Fruit fly (Drosophila melanogaster) whole organism, embryonic: ENCODE results near the gene CG43168.

ENCODE experiments used
- Asciz ChIP-seq: fragments of 200-800 bp; sonication (Bioruptor generic); optimal IDR thresholded peaks from 2 replicates; lab custom pipeline; 2017; ENCODE audit warnings: missing biosample characterization, mild to moderate bottlenecking, missing genetic modification characterization, missing genetic modification reagents
- B-H1 ChIP-seq: fragments of 200-800 bp; sonication (Bioruptor generic); IDR thresholded peaks from 3 replicates; pipeline ENCODE4 v1.3.6; 2022; ENCODE audit warnings: missing biosample characterization, missing genetic modification characterization
- C15 ChIP-seq: fragments of 200-800 bp; sonication (Bioruptor generic); IDR thresholded peaks from 3 replicates; pipeline ENCODE4 v1.3.6; 2022; ENCODE audit warnings: missing biosample characterization, missing genetic modification characterization
- CG10959 ChIP-seq: fragments of 200-800 bp; sonication (Bioruptor generic); IDR thresholded peaks from 2 replicates; pipeline ENCODE4 v1.3.6; 2022; ENCODE audit warnings: missing biosample characterization, missing genetic modification characterization
- CG14014 ChIP-seq: fragments of 200-800 bp; sonication (Bioruptor generic); IDR thresholded peaks from 2 replicates; pipeline ENCODE4 v1.3.6; 2022; ENCODE audit warnings: missing biosample characterization, missing genetic modification characterization
- CG16779 ChIP-seq: fragments of 200-800 bp; sonication (Bioruptor generic); IDR thresholded peaks from 2 replicates; pipeline ENCODE4 v1.3.6; 2022; ENCODE audit warnings: missing biosample characterization, missing genetic modification characterization
- CG18476 ChIP-seq: fragments of 200-800 bp; sonication (Bioruptor generic); optimal IDR thresholded peaks from 2 replicates; lab custom pipeline; 2016; ENCODE audit warnings: missing biosample characterization, mild to moderate bottlenecking, missing genetic modification characterization
- CG18764 ChIP-seq: fragments of 200-800 bp; sonication (Bioruptor generic); optimal IDR thresholded peaks from 3 replicates; lab custom pipeline; 2016; ENCODE audit warnings: missing biosample characterization, missing genetic modification characterization
- CG2875 ChIP-seq: fragments of 200-800 bp; sonication (Bioruptor generic); optimal IDR thresholded peaks from 2 replicates; lab custom pipeline; 2017; ENCODE audit warnings: missing biosample characterization, mild to moderate bottlenecking, missing genetic modification characterization, missing genetic modification reagents
- CG30020 ChIP-seq: fragments of 200-800 bp; optimal IDR thresholded peaks from 2 replicates; lab custom pipeline; 2019; ENCODE audit warnings: missing biosample characterization, mild to moderate bottlenecking, missing genetic modification characterization, moderate library complexity
- CG33557 ChIP-seq: fragments of 200-800 bp; sonication (Bioruptor generic); optimal IDR thresholded peaks from 2 replicates; lab custom pipeline; 2019; ENCODE audit warnings: missing biosample characterization, mild to moderate bottlenecking, missing genetic modification characterization, moderate library complexity
- CG3838 ChIP-seq: fragments of 200-800 bp; sonication (Bioruptor generic); optimal IDR thresholded peaks from 3 replicates; lab custom pipeline; 2016; ENCODE audit warnings: missing biosample characterization, missing genetic modification characterization
- CG4328 ChIP-seq: fragments of 200-800 bp; sonication (Bioruptor generic); optimal IDR thresholded peaks from 3 replicates; lab custom pipeline; 2017; ENCODE audit warnings: missing biosample characterization, missing genetic modification reagents, missing genetic modification characterization
- CG4854 ChIP-seq: fragments of 200-800 bp; sonication (Bioruptor generic); optimal IDR thresholded peaks from 2 replicates; lab custom pipeline; 2016; ENCODE audit warnings: missing biosample characterization, missing genetic modification characterization, inconsistent platforms
- CG7963 ChIP-seq: fragments of 200-800 bp; sonication (Bioruptor generic); IDR thresholded peaks from 3 replicates; pipeline ENCODE4 v1.3.6; 2022; ENCODE audit warnings: missing biosample characterization, missing genetic modification characterization; ENCODE audit not compliant: partially characterized antibody
- D ChIP-seq, 2 experiments: fragments of 200-800 bp in 1 of 2; fragments of >200 bp in 1 of 2; sonication (Bioruptor generic) in 1 of 2; optimal IDR thresholded peaks; 2 replicates in 1 of 2; 3 replicates in 1 of 2; lab custom pipeline; 2017; ENCODE audit warnings: mild to moderate bottlenecking in 1 of 2, missing biosample characterization in 1 of 2, missing genetic modification characterization in 1 of 2, missing genetic modification reagents in 1 of 2
- Doc2 ChIP-seq: fragments of 200-800 bp; sonication (Bioruptor generic); IDR thresholded peaks from 2 replicates; pipeline ENCODE4 v1.3.6; 2022; ENCODE audit warnings: missing biosample characterization, missing genetic modification characterization
- Fer3 ChIP-seq: fragments of 200-800 bp; sonication (Bioruptor generic); optimal IDR thresholded peaks from 2 replicates; lab custom pipeline; 2018; ENCODE audit warnings: missing biosample characterization, mild to moderate bottlenecking, missing genetic modification characterization, moderate library complexity
- HLH3B ChIP-seq: fragments of 200-800 bp; sonication (Bioruptor generic); IDR thresholded peaks from 2 replicates; pipeline ENCODE4 v1.3.6; 2022; ENCODE audit warnings: missing biosample characterization, missing genetic modification characterization
- HLH4C ChIP-seq: fragments of 200-800 bp; sonication (Bioruptor generic); IDR thresholded peaks from 3 replicates; pipeline ENCODE4 v1.3.6; 2022; ENCODE audit warnings: missing biosample characterization, missing genetic modification characterization; ENCODE audit not compliant: partially characterized antibody
- Hand ChIP-seq: fragments of 200-800 bp; sonication (Bioruptor generic); optimal IDR thresholded peaks from 2 replicates; lab custom pipeline; 2017; ENCODE audit warnings: mild to moderate bottlenecking, missing biosample characterization, missing genetic modification reagents, missing genetic modification characterization
- HmgZ ChIP-seq: fragments of 200-800 bp; sonication (Bioruptor generic); optimal IDR thresholded peaks from 2 replicates; lab custom pipeline; 2018; ENCODE audit warnings: missing biosample characterization, mild to moderate bottlenecking, missing genetic modification characterization
- NC2β ChIP-seq: fragments of 200-800 bp; sonication (Bioruptor generic); optimal IDR thresholded peaks from 2 replicates; lab custom pipeline; 2016; ENCODE audit warnings: missing biosample characterization, missing genetic modification characterization
- NFAT ChIP-seq: fragments of 200-800 bp; sonication (Bioruptor generic); IDR thresholded peaks from 2 replicates; pipeline ENCODE4 v1.3.6; 2022; ENCODE audit warnings: missing biosample characterization, missing genetic modification characterization
- Oli ChIP-seq: fragments of 200-800 bp; sonication (Bioruptor generic); optimal IDR thresholded peaks from 2 replicates; lab custom pipeline; 2018; ENCODE audit warnings: missing biosample characterization, mild to moderate bottlenecking, missing genetic modification characterization, moderate library complexity
- Ptx1 ChIP-seq: fragments of 200-800 bp; sonication (Bioruptor generic); IDR thresholded peaks from 2 replicates; pipeline ENCODE4 v1.3.6; 2022; ENCODE audit warnings: missing biosample characterization, missing genetic modification characterization
- Spps ChIP-seq: fragments of 200-800 bp; sonication (Bioruptor generic); optimal IDR thresholded peaks from 2 replicates; lab custom pipeline; 2018; ENCODE audit warnings: missing biosample characterization, mild to moderate bottlenecking, missing genetic modification characterization
- Ssrp ChIP-seq: fragments of 200-800 bp; sonication (Bioruptor generic); optimal IDR thresholded peaks from 2 replicates; lab custom pipeline; 2018; ENCODE audit warnings: missing biosample characterization, mild to moderate bottlenecking, missing genetic modification characterization, moderate library complexity
- ac ChIP-seq: fragments of 200-800 bp; sonication (Bioruptor generic); optimal IDR thresholded peaks from 3 replicates; lab custom pipeline; 2017; ENCODE audit warnings: missing biosample characterization, mild to moderate bottlenecking, missing genetic modification characterization
- cas ChIP-seq: fragments of 200-800 bp; sonication (Bioruptor generic); IDR thresholded peaks from 2 replicates; pipeline ENCODE4 v1.3.6; 2022; ENCODE audit warnings: missing biosample characterization, missing genetic modification characterization
- caup ChIP-seq: fragments of 200-800 bp; sonication (Bioruptor generic); optimal IDR thresholded peaks from 3 replicates; lab custom pipeline; 2017; ENCODE audit warnings: missing biosample characterization, mild to moderate bottlenecking, missing genetic modification characterization, moderate library complexity; ENCODE audit not compliant: severe bottlenecking
- cg ChIP-seq: fragments of 200-800 bp; sonication (Bioruptor generic); optimal IDR thresholded peaks from 3 replicates; lab custom pipeline; 2019; ENCODE audit warnings: missing biosample characterization, mild to moderate bottlenecking, missing genetic modification characterization, moderate library complexity
- chif ChIP-seq, 2 experiments: fragments of 200-800 bp; sonication (Bioruptor generic); optimal IDR thresholded peaks; 3 replicates each; lab custom pipeline; 2016; ENCODE audit warnings: missing biosample characterization in 2 of 2, missing genetic modification characterization in 2 of 2
- crol ChIP-seq: fragments of 200-800 bp; sonication (Bioruptor generic); IDR thresholded peaks from 2 replicates; pipeline ENCODE4 v1.3.6; 2022; ENCODE audit warnings: missing biosample characterization, missing genetic modification characterization
- disco-r ChIP-seq: fragments of 200-800 bp; sonication (Bioruptor generic); optimal IDR thresholded peaks from 2 replicates; lab custom pipeline; 2016; ENCODE audit warnings: missing biosample characterization, missing genetic modification characterization
- eve ChIP-seq, 2 experiments: fragments of >200 bp; optimal IDR thresholded peaks; 2 replicates each; lab custom pipeline; 2017; ENCODE audit warnings: missing biosample characterization in 2 of 2, missing genetic modification characterization in 2 of 2
- grau ChIP-seq: fragments of 200-800 bp; optimal IDR thresholded peaks from 3 replicates; lab custom pipeline; 2019; ENCODE audit warnings: missing biosample characterization, mild to moderate bottlenecking, missing genetic modification characterization, moderate library complexity
- insv ChIP-seq, 2 experiments: fragments of 200-800 bp; sonication (Bioruptor generic); optimal IDR thresholded peaks; 3 replicates each; lab custom pipeline; 2016 to 2018; ENCODE audit warnings: missing biosample characterization in 2 of 2, missing genetic modification characterization in 2 of 2
- jing ChIP-seq: fragments of 200-800 bp; sonication (Bioruptor generic); optimal IDR thresholded peaks from 2 replicates; lab custom pipeline; 2018; ENCODE audit warnings: missing biosample characterization, mild to moderate bottlenecking, missing genetic modification characterization
- ken ChIP-seq: fragments of 200-800 bp; sonication (Bioruptor generic); IDR thresholded peaks from 3 replicates; pipeline ENCODE4 v1.3.6; 2022; ENCODE audit warnings: missing biosample characterization, missing genetic modification characterization
- pan ChIP-seq, 4 experiments: fragments of >200 bp in 3 of 4; fragments of 200-800 bp in 1 of 4; sonication (Bioruptor generic) in 1 of 4; optimal IDR thresholded peaks in 3 of 4; IDR thresholded peaks in 1 of 4; 2 replicates each; pipeline versions ENCODE4 v1.3.6 to Lab custom; 2017 to 2022; ENCODE audit warnings: missing biosample characterization in 2 of 4, missing genetic modification characterization in 2 of 4, mixed read lengths in 1 of 4
- peb ChIP-seq: fragments of 200-800 bp; sonication (Bioruptor generic); IDR thresholded peaks from 2 replicates; pipeline ENCODE4 v1.3.6; 2022; ENCODE audit warnings: missing biosample characterization, missing genetic modification characterization
- scrt ChIP-seq: fragments of 200-800 bp; sonication (Bioruptor generic); optimal IDR thresholded peaks from 2 replicates; lab custom pipeline; 2018; ENCODE audit warnings: missing biosample characterization, mild to moderate bottlenecking, missing genetic modification characterization, moderate library complexity
- stc ChIP-seq: fragments of 200-800 bp; sonication (Bioruptor generic); IDR thresholded peaks from 2 replicates; pipeline ENCODE4 v1.3.6; 2022; ENCODE audit warnings: missing biosample characterization, missing genetic modification characterization
- tin ChIP-seq: fragments of 200-800 bp; sonication (Bioruptor generic); optimal IDR thresholded peaks from 3 replicates; lab custom pipeline; 2016; ENCODE audit warnings: missing biosample characterization, missing genetic modification characterization
- tx ChIP-seq: fragments of 200-800 bp; sonication (Bioruptor generic); optimal IDR thresholded peaks from 2 replicates; lab custom pipeline; 2016; ENCODE audit warnings: missing biosample characterization, missing genetic modification characterization
- usp ChIP-seq: fragments of >200 bp; optimal IDR thresholded peaks from 2 replicates; lab custom pipeline; 2017; ENCODE audit warnings: missing biosample characterization, missing genetic modification characterization

CG43168 gene

dm6 chr3L:6262644-6263404 lies 12.8 kb upstream of the CG43168 start, which contains the start of gene Ldh (continued):
- peak; percentile 97 for TF ChIP-seq CG33557 (GFP tag; lab: Kevin White, UChicago)
- TF ChIP-seq cg (GFP tag; lab: Kevin White, UChicago), result no peak
- peak; percentile 96 for TF ChIP-seq CG4328
- peak; percentile 93 for TF ChIP-seq Asciz (GFP tag; lab: Kevin White, UChicago)
- TF ChIP-seq CG30020 (tag; lab: Kevin White, UChicago), result peak; percentile 85
- TF ChIP-seq C15 (GFP tag; lab: Robert Waterston, UW), result peak; percentile 81; the same call in 2 of the 3 replicates
- peak; percentile 89 for TF ChIP-seq NC2β (GFP tag; lab: Kevin White, UChicago)
- TF ChIP-seq Spps (tag; lab: Kevin White, UChicago), result peak; percentile 93
- peak; percentile 94 for TF ChIP-seq caup
- TF ChIP-seq B-H1 (GFP tag; lab: Robert Waterston, UW), result peak; percentile 86
- peak; percentile 90 for TF ChIP-seq HLH3B (GFP tag; lab: Robert Waterston, UW)
- TF ChIP-seq tin (GFP tag; lab: Kevin White, UChicago), result peak; percentile 93
- TF ChIP-seq ken (GFP tag; lab: Robert Waterston, UW), result peak; percentile 79
- TF ChIP-seq pan (optimal IDR thresholded peaks at IDR 0.05; lab: Kevin White, UChicago), result no peak
- TF ChIP-seq pan (GFP tag; optimal IDR thresholded peaks at IDR 0.05 in 1 of 2, IDR thresholded peaks at IDR 0.05 in 1 of 2), result peak in 1 of 2 experiments; percentile 92
- TF ChIP-seq CG4854 (GFP tag; lab: Kevin White, UChicago), result peak; percentile 79
- TF ChIP-seq CG10959 (GFP tag; lab: Robert Waterston, UW), result peak; percentile 87
- peak; percentile 94 for TF ChIP-seq CG18476 (GFP tag; lab: Kevin White, UChicago)
- TF ChIP-seq CG7963, result no peak
- TF ChIP-seq usp (GFP tag; lab: Kevin White, UChicago), result no peak
- TF ChIP-seq D (optimal IDR thresholded peaks at IDR 0.05; lab: Kevin White, UChicago), result no peak
- peak; percentile 95 for TF ChIP-seq D (GFP tag; optimal IDR thresholded peaks at IDR 0.05; lab: Kevin White, UChicago)
- peak; percentile 83 for TF ChIP-seq CG14014 (GFP tag; lab: Robert Waterston, UW)
- peak; percentile 83 for TF ChIP-seq jing (GFP tag; lab: Kevin White, UChicago)
- peak; percentile 97 for TF ChIP-seq HmgZ (tag; lab: Kevin White, UChicago)
- peak; percentile 72 for TF ChIP-seq disco-r (GFP tag; lab: Kevin White, UChicago)
- peak; percentile 92 for TF ChIP-seq scrt (GFP tag; lab: Kevin White, UChicago)
- peak; percentile 71 for TF ChIP-seq cas (GFP tag; lab: Robert Waterston, UW)
- peak; percentile 97 for TF ChIP-seq Ssrp
- TF ChIP-seq peb (GFP tag; lab: Robert Waterston, UW), result peak; percentile 83
- TF ChIP-seq Ptx1, result peak; percentile 93
- TF ChIP-seq grau (tag; lab: Kevin White, UChicago), result peak; percentile 97
- peak; percentile 92 for TF ChIP-seq Fer3
- 0 out of 2 replicates have a peak, but pooled peaks have one; percentile 10 for TF ChIP-seq CG16779
- TF ChIP-seq stc (GFP tag; lab: Robert Waterston, UW), result peak; percentile 91
- TF ChIP-seq CG18764 (GFP tag; lab: Kevin White, UChicago), result peak; percentile 88
- TF ChIP-seq CG2875 (GFP tag; lab: Kevin White, UChicago), result peak; percentile 95
- TF ChIP-seq eve (GFP tag; optimal IDR thresholded peaks at IDR 0.05; lab: Kevin White, UChicago), result peak in 1 of 2 experiments; percentile 96
- peak; percentile 68; the same call in 1 of the 2 replicates for TF ChIP-seq NFAT (GFP tag; lab: Robert Waterston, UW)
- peak; percentile 79 to 88 for TF ChIP-seq chif (GFP tag; optimal IDR thresholded peaks at IDR 0.05; lab: Kevin White, UChicago)
- 0 out of 2 replicates have a peak, but pooled peaks have one; percentile 30 for TF ChIP-seq Doc2
- peak; percentile 95 for TF ChIP-seq Hand (GFP tag; lab: Kevin White, UChicago)
- TF ChIP-seq crol (GFP tag; lab: Robert Waterston, UW), result 0 out of 2 replicates have a peak, but pooled peaks have one; percentile 11
- TF ChIP-seq HLH4C, result no peak
- TF ChIP-seq insv (GFP tag; optimal IDR thresholded peaks at IDR 0.05; lab: Kevin White, UChicago), result peak; percentile 10 to 76
- peak; percentile 58 for TF ChIP-seq tx (GFP tag; lab: Kevin White, UChicago)
- peak; percentile 97 for TF ChIP-seq Oli
- peak; percentile 82 for TF ChIP-seq CG3838 (GFP tag; lab: Kevin White, UChicago)
- TF ChIP-seq ac (GFP tag; lab: Kevin White, UChicago), result peak; percentile 97
